Worm (Caenorhabditis elegans) whole organism, L4 larva: ENCODE results near the gene meg-1.

ENCODE experiments used
- aha-1 ChIP-seq: fragments of 150-350 bp; peaks from one replicate; lab custom pipeline; 2014; ENCODE audit warnings: missing biosample characterization, missing genetic modification characterization
- ceh-20 ChIP-seq: fragments of 200-800 bp; sonication (Bioruptor generic); IDR thresholded peaks from 2 replicates; pipeline ENCODE4 v1.3.6; 2022; ENCODE audit warnings: missing genetic modification reagents, missing genetic modification characterization, missing compliant biosample characterization
- ceh-62 ChIP-seq: sonication (generic microtip); optimal IDR thresholded peaks from 2 replicates; lab custom pipeline; 2017; ENCODE audit warnings: missing biosample characterization, missing genetic modification characterization
- daf-16 ChIP-seq, 3 experiments: sonication (generic microtip); optimal IDR thresholded peaks; 2 replicates each; lab custom pipeline; 2016 to 2017; ENCODE audit warnings: missing genetic modification characterization in 3 of 3, missing genetic modification reagents in 3 of 3, mild to moderate bottlenecking in 2 of 3, missing compliant biosample characterization in 2 of 3, missing biosample characterization in 1 of 3, moderate library complexity in 1 of 3
- dmd-6 ChIP-seq: fragments of 200-800 bp; sonication (Bioruptor generic); IDR thresholded peaks from 2 replicates; pipeline ENCODE4 v1.3.6; 2022; ENCODE audit warnings: missing genetic modification reagents, missing genetic modification characterization, missing compliant biosample characterization
- dve-1 ChIP-seq: sonication (generic microtip); optimal IDR thresholded peaks from 2 replicates; lab custom pipeline; 2017; ENCODE audit warnings: antibody characterized with exemption, mild to moderate bottlenecking, missing genetic modification characterization, missing compliant biosample characterization; ENCODE audit not compliant: insufficient read depth
- hlh-11 ChIP-seq: fragments of 200-800 bp; sonication (Bioruptor generic); optimal IDR thresholded peaks from 2 replicates; lab custom pipeline; 2018; ENCODE audit warnings: mild to moderate bottlenecking, missing genetic modification characterization, missing compliant biosample characterization
- lin-1 ChIP-seq: fragments of 200-800 bp; sonication (Bioruptor generic); IDR thresholded peaks from 2 replicates; pipeline ENCODE4 v1.3.6; 2022; ENCODE audit warnings: missing genetic modification reagents, missing genetic modification characterization, missing compliant biosample characterization
- madf-5 ChIP-seq, 2 experiments: fragments of 200-800 bp; sonication (Bioruptor generic); IDR thresholded peaks; 2 replicates each; pipeline ENCODE4 v1.3.6; 2022; ENCODE audit warnings: missing compliant biosample characterization in 2 of 2, missing genetic modification characterization in 2 of 2
- madf-9 ChIP-seq: fragments of 200-800 bp; sonication (Bioruptor generic); conservative IDR thresholded peaks from 2 replicates; pipeline ENCODE4 v1.3.6; 2022; ENCODE audit warnings: missing genetic modification reagents, missing genetic modification characterization, missing compliant biosample characterization
- mxl-2 ChIP-seq: fragments of 200-800 bp; sonication (Bioruptor generic); conservative IDR thresholded peaks from 2 replicates; pipeline ENCODE4 v1.3.6; 2022; ENCODE audit warnings: missing genetic modification reagents, missing genetic modification characterization, missing compliant biosample characterization
- nhr-237 ChIP-seq: sonication (generic microtip); optimal IDR thresholded peaks from 2 replicates; lab custom pipeline; 2017; ENCODE audit warnings: missing biosample characterization, missing genetic modification characterization
- nhr-77 ChIP-seq: fragments of 150-350 bp; optimal IDR thresholded peaks from 2 replicates; lab custom pipeline; 2014; ENCODE audit warnings: missing biosample characterization, missing genetic modification characterization
- pha-4 ChIP-seq, 2 experiments: fragments of 150-350 bp in 1 of 2; fragments of 200-800 bp in 1 of 2; sonication (Bioruptor generic) in 1 of 2; IDR thresholded peaks in 1 of 2; optimal IDR thresholded peaks in 1 of 2; 2 replicates each; pipeline versions ENCODE4 v1.3.6 to Lab custom; 2014 to 2022; ENCODE audit warnings: missing genetic modification characterization in 2 of 2, missing genetic modification reagents in 2 of 2, missing biosample characterization in 1 of 2, missing compliant biosample characterization in 1 of 2
- php-3 ChIP-seq: fragments of 200-800 bp; sonication (Bioruptor generic); IDR thresholded peaks from 2 replicates; pipeline ENCODE4 v1.3.6; 2022; ENCODE audit warnings: missing genetic modification reagents, missing genetic modification characterization, missing compliant biosample characterization
- unc-62 ChIP-seq, 3 experiments: fragments of 150-350 bp in 1 of 3; sonication (generic microtip); optimal IDR thresholded peaks in 2 of 3; peaks in 1 of 3; 1 replicate in 1 of 3; 2 replicates in 2 of 3; lab custom pipeline; 2014 to 2017; ENCODE audit warnings: missing biosample characterization in 3 of 3, missing genetic modification characterization in 3 of 3, missing genetic modification reagents in 3 of 3, missing genotype in 1 of 3
- zip-11 ChIP-seq: fragments of 200-800 bp; sonication (Bioruptor generic); IDR thresholded peaks from 2 replicates; pipeline ENCODE4 v1.3.6; 2022; ENCODE audit warnings: missing genetic modification characterization, missing compliant biosample characterization

meg-1 gene

DNA sequence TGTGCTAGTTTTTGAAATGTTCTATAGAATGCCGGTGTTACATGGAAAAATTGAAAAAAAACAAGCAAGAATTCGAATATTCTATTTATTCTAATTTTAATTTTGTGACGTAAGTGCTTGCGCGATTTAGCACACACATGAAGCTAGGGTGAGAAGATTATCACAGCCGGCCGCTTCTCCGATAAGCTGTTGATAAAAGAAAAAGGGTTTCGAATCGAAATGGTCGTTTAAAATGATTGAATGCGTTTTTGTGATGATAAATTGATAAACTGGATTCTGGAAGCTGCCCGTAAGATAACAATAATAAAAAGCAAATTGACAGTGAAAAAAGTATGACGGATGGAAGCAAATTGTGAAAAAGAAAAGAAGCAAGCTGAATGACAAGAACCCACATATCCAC lies 45.3 kb downstream of the meg-1 start:
- TF ChIP-seq dmd-6 (GFP tag; lab: Robert Waterston, UW): peak; percentile 34; the same call in 1 of the 2 replicates
- peak; percentile 41 for TF ChIP-seq hlh-11
- TF ChIP-seq lin-1 (GFP tag; lab: Robert Waterston, UW): no peak
- no peak for TF ChIP-seq daf-16 (GFP tag; optimal IDR thresholded peaks at IDR 0.05; lab: Kevin White, UChicago)
- TF ChIP-seq daf-16 (tag; optimal IDR thresholded peaks at IDR 0.05; lab: Kevin White, UChicago): peak; percentile 36
- no peak for TF ChIP-seq ceh-62 (tag; lab: Kevin White, UChicago)
- TF ChIP-seq madf-5 (GFP tag; IDR thresholded peaks at IDR 0.05; lab: Robert Waterston, UW): no peak
- peak; percentile 55 for TF ChIP-seq dve-1 (tag; lab: Kevin White, UChicago)
- no peak for TF ChIP-seq nhr-237 (tag; lab: Kevin White, UChicago)
- peak; percentile 88 for TF ChIP-seq php-3 (GFP tag; lab: Robert Waterston, UW)
- TF ChIP-seq pha-4 (GFP tag; IDR thresholded peaks at IDR 0.05; lab: Robert Waterston, UW): no peak
- TF ChIP-seq pha-4 (tag; optimal IDR thresholded peaks at IDR 0.05; lab: Kevin White, UChicago): no peak
- TF ChIP-seq madf-9 (GFP tag; lab: Robert Waterston, UW): no peak
- TF ChIP-seq zip-11 (GFP tag; lab: Robert Waterston, UW): no peak

DNA sequence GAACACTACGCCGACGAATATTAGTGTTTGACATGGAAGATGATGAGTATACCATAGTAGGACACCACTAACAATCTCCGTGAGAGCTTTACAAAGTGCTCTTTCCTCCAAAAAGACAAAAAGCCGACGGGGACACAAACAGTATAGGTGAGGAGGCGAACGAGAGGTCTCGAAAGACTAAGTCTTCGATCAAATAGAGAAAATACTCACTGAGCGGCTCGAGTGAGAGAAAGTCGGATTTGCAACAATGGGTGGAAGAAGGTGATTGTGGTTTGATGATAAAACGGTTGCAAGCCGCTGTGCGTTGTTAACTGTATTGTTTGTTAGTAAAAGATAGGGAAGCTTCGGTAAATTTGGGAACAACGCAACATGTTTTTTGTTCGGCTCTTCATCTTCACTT lies 46.8 kb downstream of the meg-1 start, which contains the start of gene hlb-1:
Gene hlb-1, minus strand, starts transcription at position 101 of the 400 bp plus-strand sequence.
- TF ChIP-seq nhr-77 (tag; lab: Kevin White, UChicago) (no peak), unc-62 (GFP tag; optimal IDR thresholded peaks at IDR 0.05 in 1 of 2; lab: Kevin White, UChicago) (peak in 1 of 2 experiments; percentile 3), unc-62 (tag; optimal IDR thresholded peaks at IDR 0.05; lab: Kevin White, UChicago) (no peak)
- TF ChIP-seq, all 104 proteins: peak for 1

DNA sequence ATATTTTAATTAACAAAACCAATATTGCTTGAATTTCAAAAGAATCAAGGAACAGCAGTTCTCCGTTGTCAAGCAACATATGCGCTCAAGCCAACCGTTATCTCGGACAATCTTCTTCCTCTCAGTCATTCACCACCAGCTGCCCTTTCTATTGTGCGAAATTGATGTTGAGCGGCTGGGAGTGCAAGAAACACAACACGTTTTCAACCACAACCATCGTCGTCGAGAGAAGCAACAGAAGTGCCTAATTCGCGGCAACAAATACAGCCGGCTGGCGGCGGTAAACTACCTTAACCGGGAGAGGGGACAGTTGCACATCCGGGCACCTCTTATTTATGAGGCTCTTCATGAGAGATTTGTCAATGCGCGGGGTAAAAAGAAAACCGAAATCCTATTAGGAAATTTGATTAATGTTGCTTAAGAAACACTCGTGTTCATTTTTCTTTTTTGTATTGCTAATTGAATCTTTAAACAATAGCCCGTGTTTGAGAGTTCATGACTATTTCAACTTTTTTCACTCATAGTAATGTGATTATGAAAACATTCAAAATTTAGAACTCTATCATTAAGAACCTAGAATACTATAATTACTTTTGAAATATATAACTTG lies 47.6 kb downstream of the meg-1 start:
- no peak for TF ChIP-seq ceh-20 (GFP tag; lab: Robert Waterston, UW)
- TF ChIP-seq aha-1 (tag; lab: Kevin White, UChicago): peak; percentile 40

DNA sequence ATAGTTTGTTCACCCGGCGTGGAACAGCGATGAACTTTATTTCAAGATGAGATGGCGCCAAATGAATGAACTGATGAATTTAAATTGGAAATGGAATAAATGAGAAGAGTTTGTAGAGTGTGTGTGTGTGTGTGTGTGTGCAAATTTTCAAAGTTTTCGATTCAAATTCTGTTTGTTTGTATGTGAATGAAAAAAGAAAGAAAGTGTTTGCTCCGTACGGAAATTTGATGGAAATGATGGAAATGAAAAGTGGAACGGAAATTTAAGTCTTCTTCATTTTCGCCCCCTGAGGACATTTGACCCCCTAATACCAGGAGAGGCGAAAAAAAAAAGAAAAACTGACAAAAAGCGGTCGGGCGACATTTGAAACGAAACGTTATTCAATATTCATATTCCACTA lies 51.4 kb downstream of the meg-1 start:
- TF ChIP-seq aha-1 (tag; lab: Kevin White, UChicago) (peak; percentile 92), mxl-2 (GFP tag; lab: Robert Waterston, UW) (no peak)
